Worm (Caenorhabditis elegans): ENCODE results near the gene R10E11.6.

The R10E11.6 gene

ce11 chrIII:9786776-9787175 is 4.0 kb downstream of the R10E11.6 start:
- TF ChIP-seq snpc-4 (tag; optimal IDR thresholded peaks at IDR 0.05) (no peak), nhr-25 (tag; optimal IDR thresholded peaks at IDR 0.05) (no peak), ceh-9 (tag; optimal IDR thresholded peaks at IDR 0.05) (no peak), sea-2 (GFP tag; optimal IDR thresholded peaks at IDR 0.05) (no peak), nhr-11 (tag; optimal IDR thresholded peaks at IDR 0.05) (no peak), aly-2 (tag; optimal IDR thresholded peaks at IDR 0.05) (no peak), pqm-1 (tag; optimal IDR thresholded peaks at IDR 0.05) (peak; percentile 90), daf-12 (tag; optimal IDR thresholded peaks at IDR 0.05) (no peak), ceh-28 (tag; optimal IDR thresholded peaks at IDR 0.05) (no peak), mdl-1 (tag; optimal IDR thresholded peaks at IDR 0.05) (no peak), fkh-2 (tag; optimal IDR thresholded peaks at IDR 0.05) (no peak), ceh-82 (tag; optimal IDR thresholded peaks at IDR 0.05) (no peak), ztf-11 (tag; optimal IDR thresholded peaks at IDR 0.05) (no peak), nhr-12 (tag; optimal IDR thresholded peaks at IDR 0.05) (no peak), hmg-11 (tag; optimal IDR thresholded peaks at IDR 0.05) (no peak), pha-4 (tag; optimal IDR thresholded peaks at IDR 0.05) (peak; percentile 37), lin-39 (tag; optimal IDR thresholded peaks at IDR 0.05) (no peak), elt-2 (tag; optimal IDR thresholded peaks at IDR 0.05) (peak; percentile 84), unc-39 (tag; optimal IDR thresholded peaks at IDR 0.05) (no peak)

- TF ChIP-seq nfya-1 (tag; optimal IDR thresholded peaks at IDR 0.05; ENCODE audit: insufficient read depth) (peak; percentile 83), ztf-11 (tag; optimal IDR thresholded peaks at IDR 0.05) (no peak)
Observed at ce11 chrIII:9789083-9789482, 6.3 kb downstream of the R10E11.6 start.

- peak; percentile 70 for TF ChIP-seq nfya-1 (tag; optimal IDR thresholded peaks at IDR 0.05; ENCODE audit: insufficient read depth)
- TF ChIP-seq pha-4 (tag; optimal IDR thresholded peaks at IDR 0.05) = no peak
- no peak for TF ChIP-seq ceh-9 (tag; optimal IDR thresholded peaks at IDR 0.05)
Observed at ce11 chrIII:9789607-9790073, 6.8 kb downstream of the R10E11.6 start, which contains the start of gene R10E11.5. Gene R10E11.5 (minus strand): TSS chrIII:9789657.

- TF ChIP-seq mml-1 (tag; optimal IDR thresholded peaks at IDR 0.05) = no peak
- no peak for TF ChIP-seq egl-27 (tag; optimal IDR thresholded peaks at IDR 0.05)
- no peak for TF ChIP-seq ama-1 (optimal IDR thresholded peaks at IDR 0.05)
- TF ChIP-seq nhr-25 (tag; optimal IDR thresholded peaks at IDR 0.05) = peak; percentile 72
- TF ChIP-seq nfya-1 (tag; optimal IDR thresholded peaks at IDR 0.05; ENCODE audit: insufficient read depth) = peak; percentile 18
- no peak for TF ChIP-seq lin-39 (tag; optimal IDR thresholded peaks at IDR 0.05)
Observed at ce11 chrIII:9793592-9794417, 11.0 kb downstream of the R10E11.6 start, which contains the start of the genes R10E11.9 and mcm-6. Gene R10E11.9 (minus strand): TSS chrIII:9793642. Gene mcm-6 (plus strand): TSS chrIII:9794367.

- TF ChIP-seq nhr-77 (tag; optimal IDR thresholded peaks at IDR 0.05) (no peak), egl-27 (tag; optimal IDR thresholded peaks at IDR 0.05) (no peak), pqm-1 (tag; optimal IDR thresholded peaks at IDR 0.05) (no peak), ceh-28 (tag; optimal IDR thresholded peaks at IDR 0.05) (no peak), nhr-43 (tag; optimal IDR thresholded peaks at IDR 0.05; ENCODE audit: poor library complexity, severe bottlenecking) (no peak), pha-4 (tag; optimal IDR thresholded peaks at IDR 0.05) (no peak), mdl-1 (tag; optimal IDR thresholded peaks at IDR 0.05) (no peak), sea-2 (GFP tag; optimal IDR thresholded peaks at IDR 0.05) (no peak), nfya-1 (tag; optimal IDR thresholded peaks at IDR 0.05; ENCODE audit: insufficient read depth) (no peak)
Observed at ce11 chrIII:9796448-9796847, 13.6 kb downstream of the R10E11.6 start, which contains the start of gene srxa-10. Gene srxa-10 (minus strand): TSS chrIII:9796548.

DNA sequence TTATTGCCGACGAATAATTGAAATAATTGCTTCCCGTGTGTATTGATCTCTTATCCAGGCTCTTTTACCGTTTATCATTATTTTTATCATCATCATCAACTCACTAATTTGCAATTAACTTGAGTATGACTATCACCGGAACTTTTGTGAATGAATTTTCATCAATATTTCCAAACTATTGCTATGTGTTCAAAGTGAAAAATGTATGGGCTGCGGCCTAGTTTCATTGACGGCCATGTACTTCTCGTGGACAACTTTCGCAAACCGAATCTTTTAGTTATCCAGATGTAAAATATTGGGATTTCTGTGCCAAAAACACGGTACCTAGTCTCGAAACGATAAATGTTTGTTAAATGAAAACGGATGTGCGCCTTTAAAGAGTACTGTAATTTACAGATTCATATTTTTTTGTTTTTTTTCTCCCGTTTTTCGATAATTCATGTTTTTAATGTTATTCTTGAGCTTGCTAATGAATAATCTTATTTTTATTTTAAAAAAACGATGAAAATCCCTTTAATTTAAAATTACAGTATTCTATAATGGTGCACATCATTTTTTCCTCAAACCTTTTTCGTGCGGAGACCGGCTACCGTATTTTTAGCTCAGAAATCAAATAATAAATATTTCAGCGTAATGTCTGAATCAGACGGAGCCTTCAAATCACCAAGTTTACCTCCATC is 15.8 kb downstream of the R10E11.6 start, which contains the start of gene ZK632.2:
TSS of gene ZK632.2 (plus strand) at position 630 of the 680 bp plus-strand sequence.
- TF ChIP-seq nhr-25 (tag; optimal IDR thresholded peaks at IDR 0.05) (no peak), nfya-1 (tag; optimal IDR thresholded peaks at IDR 0.05; ENCODE audit: insufficient read depth) (peak; percentile 1), nhr-67 (tag; optimal IDR thresholded peaks at IDR 0.05) (no peak), ZK546.5 (tag; optimal IDR thresholded peaks at IDR 0.05) (no peak), lin-15B (tag; optimal IDR thresholded peaks at IDR 0.05) (peak; percentile 10)

Measured in whole organism, L3 larva.